Fruit fly (Drosophila melanogaster) whole organism, prepupa: ENCODE measurements around the gene Hsp67Bc.

ENCODE experiments used
- CG6276 ChIP-seq: fragments of 200-800 bp; sonication (Bioruptor generic); optimal IDR thresholded peaks from 2 replicates; lab custom pipeline; 2017; ENCODE audit warnings: missing biosample characterization, mild to moderate bottlenecking, missing genetic modification characterization
- CG9139 ChIP-seq: fragments of 200-800 bp; sonication (Bioruptor generic); optimal IDR thresholded peaks from 3 replicates; lab custom pipeline; 2017; ENCODE audit warnings: missing biosample characterization, mild to moderate bottlenecking, missing genetic modification characterization
- Eip75B ChIP-seq: fragments of 200-800 bp; sonication (Bioruptor generic); optimal IDR thresholded peaks from 3 replicates; lab custom pipeline; 2016; ENCODE audit warnings: missing biosample characterization, missing genetic modification characterization
- Gug ChIP-seq: fragments of 200-800 bp; sonication (Bioruptor generic); IDR thresholded peaks from 2 replicates; pipeline ENCODE4 v1.3.6; 2022; ENCODE audit warnings: missing biosample characterization, missing genetic modification characterization
- OdsH ChIP-seq: fragments of 200-800 bp; sonication (Bioruptor generic); optimal IDR thresholded peaks from 3 replicates; lab custom pipeline; 2016; ENCODE audit warnings: missing biosample characterization, missing genetic modification characterization

- TF ChIP-seq CG6276 (GFP tag; lab: Kevin White, UChicago) (no peak), Eip75B (no peak), Gug (no peak), OdsH (GFP tag; lab: Kevin White, UChicago) (no peak), CG9139 (GFP tag; lab: Kevin White, UChicago) (peak; percentile 23)
Observed at dm6 chr3L:9379484-9380343, 7.4 kb upstream of the Hsp67Bc start, which contains the start of gene Hsp67Ba.
